Worm (Caenorhabditis elegans) whole organism, L2 larva: ENCODE data around the gene clec-239.

Experiments used
- ZK546.5 ChIP-seq: sonication (generic microtip); optimal IDR thresholded peaks from 2 replicates; lab custom pipeline; 2017; ENCODE audit warnings: missing biosample characterization, missing genetic modification characterization
- ama-1 ChIP-seq: fragments of 150-350 bp; optimal IDR thresholded peaks from 2 replicates; lab custom pipeline; 2018; ENCODE audit warnings: inconsistent platforms
- ceh-82 ChIP-seq: fragments of 150-350 bp; optimal IDR thresholded peaks from 2 replicates; lab custom pipeline; 2014; ENCODE audit warnings: missing biosample characterization, missing genetic modification characterization
- dmd-4 ChIP-seq: sonication (generic microtip); optimal IDR thresholded peaks from 2 replicates; lab custom pipeline; 2017; ENCODE audit warnings: missing biosample characterization, missing genetic modification characterization
- elt-3 ChIP-seq: sonication (generic microtip); optimal IDR thresholded peaks from 2 replicates; lab custom pipeline; 2017; ENCODE audit warnings: missing biosample characterization, missing genetic modification characterization
- gmeb-1 ChIP-seq: fragments of 150-350 bp; optimal IDR thresholded peaks from 2 replicates; lab custom pipeline; 2014; ENCODE audit warnings: missing biosample characterization, missing genetic modification characterization
- lin-13 ChIP-seq: fragments of 150-350 bp; optimal IDR thresholded peaks from 2 replicates; lab custom pipeline; 2014; ENCODE audit warnings: missing biosample characterization, missing genetic modification reagents, missing genetic modification characterization
- mdl-1 ChIP-seq, 2 experiments: fragments of 150-350 bp in 1 of 2; sonication (generic microtip) in 1 of 2; optimal IDR thresholded peaks; 2 replicates each; lab custom pipeline; 2017; ENCODE audit warnings: missing biosample characterization in 2 of 2, missing genetic modification characterization in 2 of 2
- nhr-10 ChIP-seq: sonication (generic microtip); optimal IDR thresholded peaks from 2 replicates; lab custom pipeline; 2017; ENCODE audit warnings: missing biosample characterization, missing genetic modification characterization
- nhr-11 ChIP-seq: fragments of 150-350 bp; optimal IDR thresholded peaks from 2 replicates; lab custom pipeline; 2014; ENCODE audit warnings: missing biosample characterization, missing genetic modification characterization
- snpc-4 ChIP-seq: fragments of 150-350 bp; optimal IDR thresholded peaks from 2 replicates; lab custom pipeline; 2014; ENCODE audit warnings: missing biosample characterization, missing genetic modification characterization

DNA sequence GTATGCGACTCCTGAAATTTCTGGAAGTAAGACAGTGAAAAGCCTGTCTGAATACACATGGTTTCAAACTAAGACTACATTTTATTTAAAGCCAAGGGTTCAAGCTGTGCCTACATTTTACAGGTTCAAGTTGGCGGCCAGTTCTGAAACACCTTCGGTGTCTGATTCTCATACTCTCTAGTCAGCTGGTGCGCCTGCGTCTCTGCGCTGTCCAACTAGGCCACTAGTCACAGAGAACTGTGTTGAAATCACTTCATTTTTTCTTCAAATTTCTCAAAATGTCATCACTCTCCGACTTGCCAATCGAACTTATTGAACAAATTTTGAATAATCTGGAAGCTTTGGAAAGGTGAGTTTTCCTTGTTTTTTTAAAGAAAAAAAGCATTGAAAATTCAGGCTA is 10.3 kb downstream of the clec-239 start, which contains the start of gene fbxa-90:
- TF ChIP-seq elt-3 = no peak
- no peak for TF ChIP-seq lin-13 (GFP tag; lab: Kevin White, UChicago)
- no peak for TF ChIP-seq ZK546.5
- no peak for TF ChIP-seq ama-1 (lab: Kevin White, UChicago)
- TF ChIP-seq ceh-82 = no peak
- no peak for TF ChIP-seq nhr-10 (tag; lab: Kevin White, UChicago)
- TF ChIP-seq gmeb-1 (tag; lab: Kevin White, UChicago) = no peak
- no peak for TF ChIP-seq mdl-1 (tag; optimal IDR thresholded peaks at IDR 0.05; lab: Kevin White, UChicago)
- no peak for TF ChIP-seq nhr-11 (tag; lab: Kevin White, UChicago)
- TF ChIP-seq dmd-4 (tag; lab: Kevin White, UChicago) = no peak
- TF ChIP-seq snpc-4 (tag; lab: Kevin White, UChicago) = no peak
